Fruit fly (Drosophila melanogaster): ENCODE measurements around the gene TfIIFalpha.

TfIIFalpha gene

dm6 chr3R:6397611-6398092, 17.4 kb downstream of the TfIIFalpha start:
- TF ChIP-seq kay (GFP tag; ENCODE audit: borderline replicate concordance) (peak; percentile 98), CG5204 (GFP tag; optimal IDR thresholded peaks at IDR 0.05) (peak; percentile 67), toe (GFP tag; optimal IDR thresholded peaks at IDR 0.05) (no peak), Clk (GFP tag; optimal IDR thresholded peaks at IDR 0.05) (no peak), CG14711 (tag; optimal IDR thresholded peaks at IDR 0.05) (peak; percentile 24), cic (GFP tag; optimal IDR thresholded peaks at IDR 0.05) (no peak), bab1 (GFP tag; optimal IDR thresholded peaks at IDR 0.05) (peak; percentile 10), cnc (optimal IDR thresholded peaks at IDR 0.05) (no peak), Hr96 (GFP tag; optimal IDR thresholded peaks at IDR 0.05) (peak; percentile 32), CG11617 (GFP tag; optimal IDR thresholded peaks at IDR 0.05) (peak; percentile 62), ovo (GFP tag; optimal IDR thresholded peaks at IDR 0.05) (no peak), Crg-1 (GFP tag; optimal IDR thresholded peaks at IDR 0.05) (no peak), CG7045 (GFP tag; optimal IDR thresholded peaks at IDR 0.05) (peak; percentile 58), tj (GFP tag; optimal IDR thresholded peaks at IDR 0.05) (peak; percentile 41), CG1620 (GFP tag; optimal IDR thresholded peaks at IDR 0.05) (peak; percentile 2), CG33017 (tag; optimal IDR thresholded peaks at IDR 0.05) (peak; percentile 31), CG12768 (GFP tag; optimal IDR thresholded peaks at IDR 0.05) (peak; percentile 32), CG7101 (tag; optimal IDR thresholded peaks at IDR 0.05) (peak; percentile 63), Mnt (GFP tag; optimal IDR thresholded peaks at IDR 0.05) (no peak), pad (GFP tag; optimal IDR thresholded peaks at IDR 0.05) (peak; percentile 26)

- TF ChIP-seq toe (GFP tag; optimal IDR thresholded peaks at IDR 0.05), result no peak
- peak; percentile 6 for TF ChIP-seq tj (GFP tag; optimal IDR thresholded peaks at IDR 0.05)
- no peak for TF ChIP-seq Clk (GFP tag; optimal IDR thresholded peaks at IDR 0.05)
- TF ChIP-seq bab1 (GFP tag; optimal IDR thresholded peaks at IDR 0.05), result no peak
- no peak for TF ChIP-seq CG33017 (tag; optimal IDR thresholded peaks at IDR 0.05)
Measured at dm6 chr3R:6399289-6399688, 19.0 kb downstream of the TfIIFalpha start.

dm6 chr3R:6399752-6400151, 19.5 kb downstream of the TfIIFalpha start:
- TF ChIP-seq CG5204 (GFP tag; optimal IDR thresholded peaks at IDR 0.05) (no peak), CG11617 (GFP tag; optimal IDR thresholded peaks at IDR 0.05) (no peak), CG7101 (tag; optimal IDR thresholded peaks at IDR 0.05) (no peak), Clk (GFP tag; optimal IDR thresholded peaks at IDR 0.05) (no peak), CG14711 (tag; optimal IDR thresholded peaks at IDR 0.05) (no peak), kay (GFP tag; ENCODE audit: borderline replicate concordance) (no peak), tj (GFP tag; optimal IDR thresholded peaks at IDR 0.05) (no peak), ovo (GFP tag; optimal IDR thresholded peaks at IDR 0.05) (no peak), CG33017 (tag; optimal IDR thresholded peaks at IDR 0.05) (no peak), Mnt (GFP tag; optimal IDR thresholded peaks at IDR 0.05) (no peak), CG12768 (GFP tag; optimal IDR thresholded peaks at IDR 0.05) (no peak), cic (GFP tag; optimal IDR thresholded peaks at IDR 0.05) (no peak), cnc (optimal IDR thresholded peaks at IDR 0.05) (no peak)

dm6 chr3R:6400710-6401521, 20.6 kb downstream of the TfIIFalpha start:
- TF ChIP-seq ovo (GFP tag; optimal IDR thresholded peaks at IDR 0.05) (peak; percentile 7), CG14711 (tag; optimal IDR thresholded peaks at IDR 0.05) (peak; percentile 8), toe (GFP tag; optimal IDR thresholded peaks at IDR 0.05) (no peak), CG33017 (tag; optimal IDR thresholded peaks at IDR 0.05) (no peak), pad (GFP tag; optimal IDR thresholded peaks at IDR 0.05) (no peak), Crg-1 (GFP tag; optimal IDR thresholded peaks at IDR 0.05) (no peak), CG12768 (GFP tag; optimal IDR thresholded peaks at IDR 0.05) (peak; percentile 10), Mnt (GFP tag; optimal IDR thresholded peaks at IDR 0.05) (peak; percentile 19), CG7045 (GFP tag; optimal IDR thresholded peaks at IDR 0.05) (no peak), Clk (GFP tag; optimal IDR thresholded peaks at IDR 0.05) (no peak), CG11617 (GFP tag; optimal IDR thresholded peaks at IDR 0.05) (no peak), CG5204 (GFP tag; optimal IDR thresholded peaks at IDR 0.05) (no peak), kay (GFP tag; ENCODE audit: borderline replicate concordance) (peak; percentile 92), cnc (optimal IDR thresholded peaks at IDR 0.05) (no peak), cic (GFP tag; optimal IDR thresholded peaks at IDR 0.05) (peak; percentile 48), tj (GFP tag; optimal IDR thresholded peaks at IDR 0.05) (peak; percentile 90), bab1 (GFP tag; optimal IDR thresholded peaks at IDR 0.05) (no peak), CG7101 (tag; optimal IDR thresholded peaks at IDR 0.05) (no peak), Hr96 (GFP tag; optimal IDR thresholded peaks at IDR 0.05) (no peak), CG1620 (GFP tag; optimal IDR thresholded peaks at IDR 0.05) (no peak)

- TF ChIP-seq CG7101 (tag; optimal IDR thresholded peaks at IDR 0.05) (no peak), kay (GFP tag; ENCODE audit: borderline replicate concordance) (no peak), Clk (GFP tag; optimal IDR thresholded peaks at IDR 0.05) (no peak), CG5204 (GFP tag; optimal IDR thresholded peaks at IDR 0.05) (no peak), Hr96 (GFP tag; optimal IDR thresholded peaks at IDR 0.05) (no peak), tj (GFP tag; optimal IDR thresholded peaks at IDR 0.05) (no peak), Crg-1 (GFP tag; optimal IDR thresholded peaks at IDR 0.05) (no peak), cnc (optimal IDR thresholded peaks at IDR 0.05) (no peak), CG33017 (tag; optimal IDR thresholded peaks at IDR 0.05) (no peak), CG14711 (tag; optimal IDR thresholded peaks at IDR 0.05) (no peak), pad (GFP tag; optimal IDR thresholded peaks at IDR 0.05) (no peak), toe (GFP tag; optimal IDR thresholded peaks at IDR 0.05) (no peak), ovo (GFP tag; optimal IDR thresholded peaks at IDR 0.05) (no peak), CG7045 (GFP tag; optimal IDR thresholded peaks at IDR 0.05) (no peak)
Measured at dm6 chr3R:6401522-6401844, 21.2 kb downstream of the TfIIFalpha start.
